Worm (Caenorhabditis elegans) whole organism, late embryonic: ENCODE results near the gene chtl-1.

Source experiments
- C38D4.7 ChIP-seq: fragments of 200-800 bp; sonication (Bioruptor generic); optimal IDR thresholded peaks from 2 replicates; lab custom pipeline; 2018; ENCODE audit warnings: mild to moderate bottlenecking, missing genetic modification characterization, moderate library complexity, missing compliant biosample characterization
- F13H6.1 ChIP-seq: sonication (generic microtip); optimal IDR thresholded peaks from 2 replicates; lab custom pipeline; 2016; ENCODE audit warnings: missing genetic modification characterization, missing compliant biosample characterization
- ahr-1 ChIP-seq: sonication (generic microtip); optimal IDR thresholded peaks from 2 replicates; lab custom pipeline; 2016; ENCODE audit warnings: missing genetic modification characterization, missing compliant biosample characterization
- ama-1 ChIP-seq: fragments of 150-350 bp; optimal IDR thresholded peaks from 2 replicates; lab custom pipeline; 2014
- ceh-18 ChIP-seq: sonication (generic microtip); optimal IDR thresholded peaks from 2 replicates; lab custom pipeline; 2016; ENCODE audit warnings: missing genetic modification characterization, missing compliant biosample characterization
- ceh-2 ChIP-seq: sonication (generic microtip); optimal IDR thresholded peaks from 2 replicates; lab custom pipeline; 2016; ENCODE audit warnings: missing genotype, missing genetic modification characterization, missing compliant biosample characterization
- ceh-34 ChIP-seq: sonication (generic microtip); optimal IDR thresholded peaks from 2 replicates; lab custom pipeline; 2016; ENCODE audit warnings: mild to moderate bottlenecking, missing genetic modification characterization, missing compliant biosample characterization
- ceh-45 ChIP-seq: fragments of 200-800 bp; sonication (Bioruptor generic); IDR thresholded peaks from 2 replicates; pipeline ENCODE4 v1.3.6; 2022; ENCODE audit warnings: missing genetic modification reagents, missing genetic modification characterization, missing compliant biosample characterization
- ceh-6 ChIP-seq: fragments of 200-800 bp; sonication (Bioruptor generic); optimal IDR thresholded peaks from 2 replicates; lab custom pipeline; 2018; ENCODE audit warnings: mild to moderate bottlenecking, missing genetic modification characterization, missing compliant biosample characterization
- elt-2 ChIP-seq: sonication (generic microtip); optimal IDR thresholded peaks from 2 replicates; lab custom pipeline; 2016; ENCODE audit warnings: missing genetic modification reagents, missing genetic modification characterization, missing compliant biosample characterization
- elt-4 ChIP-seq: sonication (generic microtip); optimal IDR thresholded peaks from 2 replicates; lab custom pipeline; 2016; ENCODE audit warnings: missing genetic modification characterization, missing compliant biosample characterization
- gmeb-2 ChIP-seq: sonication (generic microtip); optimal IDR thresholded peaks from 2 replicates; lab custom pipeline; 2016; ENCODE audit warnings: missing genetic modification characterization, inconsistent platforms, missing compliant biosample characterization
- hlh-13 ChIP-seq: fragments of 200-800 bp; sonication (Bioruptor generic); optimal IDR thresholded peaks from 2 replicates; lab custom pipeline; 2018; ENCODE audit warnings: mild to moderate bottlenecking, missing genetic modification characterization, missing compliant biosample characterization
- hlh-30 ChIP-seq: sonication (generic microtip); optimal IDR thresholded peaks from 2 replicates; lab custom pipeline; 2017; ENCODE audit warnings: antibody characterized with exemption, missing genetic modification characterization, missing compliant biosample characterization; ENCODE audit not compliant: insufficient read depth
- hlh-6 ChIP-seq: sonication (generic microtip); optimal IDR thresholded peaks from 2 replicates; lab custom pipeline; 2016; ENCODE audit warnings: missing genotype, missing genetic modification characterization, missing compliant biosample characterization
- hlh-8 ChIP-seq: sonication (generic microtip); optimal IDR thresholded peaks from 2 replicates; lab custom pipeline; 2016; ENCODE audit warnings: missing genotype, missing genetic modification characterization, missing compliant biosample characterization
- lim-6 ChIP-seq: sonication (generic microtip); optimal IDR thresholded peaks from 2 replicates; lab custom pipeline; 2016; ENCODE audit warnings: missing genetic modification characterization, missing compliant biosample characterization
- madf-2 ChIP-seq: sonication (generic microtip); optimal IDR thresholded peaks from 2 replicates; lab custom pipeline; 2017; ENCODE audit warnings: missing genetic modification characterization, missing compliant biosample characterization
- nhr-232 ChIP-seq: sonication (generic microtip); optimal IDR thresholded peaks from 2 replicates; lab custom pipeline; 2016; ENCODE audit warnings: missing genetic modification characterization, missing compliant biosample characterization
- npax-4 ChIP-seq: sonication (generic microtip); optimal IDR thresholded peaks from 2 replicates; lab custom pipeline; 2016; ENCODE audit warnings: missing genetic modification characterization, missing compliant biosample characterization
- pag-3 ChIP-seq: sonication (generic microtip); optimal IDR thresholded peaks from 2 replicates; lab custom pipeline; 2016; ENCODE audit warnings: missing compliant biosample characterization, missing genetic modification characterization, borderline replicate concordance
- pat-9 ChIP-seq: fragments of 200-800 bp; sonication (Bioruptor generic); optimal IDR thresholded peaks from 2 replicates; lab custom pipeline; 2018; ENCODE audit warnings: mild to moderate bottlenecking, missing genetic modification characterization, moderate library complexity, missing compliant biosample characterization
- pha-2 ChIP-seq: sonication (generic microtip); optimal IDR thresholded peaks from 2 replicates; lab custom pipeline; 2017; ENCODE audit warnings: mild to moderate bottlenecking, missing genetic modification characterization, missing compliant biosample characterization
- pha-4 ChIP-seq: fragments of 150-350 bp; optimal IDR thresholded peaks from 2 replicates; lab custom pipeline; 2018; ENCODE audit warnings: missing biosample characterization, missing genetic modification reagents, missing genetic modification characterization
- ref-2 ChIP-seq: sonication (generic microtip); optimal IDR thresholded peaks from 2 replicates; lab custom pipeline; 2016; ENCODE audit warnings: missing genetic modification characterization, missing compliant biosample characterization
- sdc-2 ChIP-seq: sonication (generic microtip); optimal IDR thresholded peaks from 2 replicates; lab custom pipeline; 2016; ENCODE audit warnings: missing genotype, missing genetic modification characterization, missing compliant biosample characterization
- syd-9 ChIP-seq: sonication (generic microtip); optimal IDR thresholded peaks from 2 replicates; lab custom pipeline; 2016; ENCODE audit warnings: mild to moderate bottlenecking, missing genetic modification characterization, moderate library complexity, missing compliant biosample characterization
- tbx-2 ChIP-seq: sonication (generic microtip); optimal IDR thresholded peaks from 2 replicates; lab custom pipeline; 2016; ENCODE audit warnings: missing genetic modification characterization, missing compliant biosample characterization
- unc-3 ChIP-seq, 2 experiments: fragments of 200-800 bp in 1 of 2; sonication (Bioruptor generic) in 1 of 2; sonication (generic microtip) in 1 of 2; conservative IDR thresholded peaks in 1 of 2; optimal IDR thresholded peaks in 1 of 2; 2 replicates each; pipeline versions ENCODE4 v1.3.6 to Lab custom; 2016 to 2022; ENCODE audit warnings: missing compliant biosample characterization in 2 of 2, missing genetic modification characterization in 2 of 2, missing genetic modification reagents in 1 of 2
- unc-55 ChIP-seq: sonication (generic microtip); optimal IDR thresholded peaks from 2 replicates; lab custom pipeline; 2017; ENCODE audit warnings: missing biosample characterization, missing genetic modification reagents, missing genetic modification characterization
- unc-86 ChIP-seq: sonication (generic microtip); optimal IDR thresholded peaks from 2 replicates; lab custom pipeline; 2016; ENCODE audit warnings: missing genetic modification characterization, missing compliant biosample characterization
- ztf-16 ChIP-seq: sonication (generic microtip); optimal IDR thresholded peaks from 2 replicates; lab custom pipeline; 2017; ENCODE audit warnings: missing genetic modification characterization, missing compliant biosample characterization

Gene chtl-1

DNA sequence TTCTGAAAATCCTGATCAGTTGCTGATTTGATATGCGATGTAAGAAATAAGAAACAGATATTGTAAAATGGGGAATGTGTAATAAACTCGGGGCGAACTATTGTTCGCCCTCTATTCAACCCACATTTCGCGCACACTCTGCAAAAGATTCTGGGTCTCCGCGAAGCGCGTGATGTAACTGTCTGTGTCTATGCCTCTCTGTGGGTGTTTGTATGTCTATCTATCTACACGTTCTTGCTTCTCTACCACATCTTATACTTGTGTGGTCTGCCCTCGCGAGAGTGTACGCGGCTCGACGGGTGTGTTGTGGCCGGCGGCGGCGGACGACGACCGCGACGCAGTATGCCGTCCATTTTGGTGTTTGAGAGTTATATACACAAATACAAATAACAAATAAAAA, 27.6 kb downstream of the chtl-1 start (continued):
- peak; percentile 60 for TF ChIP-seq unc-55 (GFP tag; lab: Kevin White, UChicago)
- no peak for TF ChIP-seq ahr-1 (tag; lab: Kevin White, UChicago)
- TF ChIP-seq elt-2 (tag; lab: Kevin White, UChicago): peak; percentile 71
- TF ChIP-seq, all 69 proteins: peak for 25

DNA sequence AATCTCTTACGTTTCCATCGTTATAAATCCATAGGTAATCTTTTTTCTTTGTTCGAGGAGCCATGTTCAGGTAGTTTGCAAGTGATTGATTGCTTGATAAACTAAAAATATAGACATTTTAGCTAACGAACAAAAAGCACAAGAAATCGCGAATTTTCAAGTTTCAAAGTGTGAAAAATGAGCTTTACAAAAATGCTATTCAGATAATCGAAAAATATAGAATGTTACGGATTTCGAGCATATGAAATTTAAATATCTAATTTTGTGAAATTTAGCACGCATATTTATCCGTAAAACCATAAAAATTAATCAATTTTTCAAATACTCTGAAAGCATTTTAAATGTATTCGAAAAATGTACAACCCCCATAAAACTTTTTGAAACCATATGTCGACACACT, 28.8 kb downstream of the chtl-1 start, which contains the start of gene C26B9.6:
Gene C26B9.6 (minus strand): TSS at position 101 of the 400 bp plus-strand sequence.
- no peak for TF ChIP-seq hlh-6
- no peak for TF ChIP-seq ceh-34 (tag; lab: Kevin White, UChicago)
- TF ChIP-seq tbx-2 (tag; lab: Kevin White, UChicago): no peak
- TF ChIP-seq sdc-2 (tag; lab: Kevin White, UChicago): no peak
- TF ChIP-seq ceh-2 (tag; lab: Kevin White, UChicago): no peak
- no peak for TF ChIP-seq madf-2 (tag; lab: Kevin White, UChicago)
- TF ChIP-seq lim-6: no peak
- no peak for TF ChIP-seq unc-3 (GFP tag; conservative IDR thresholded peaks at IDR 0.05; lab: Robert Waterston, UW)
- no peak for TF ChIP-seq unc-3 (tag; optimal IDR thresholded peaks at IDR 0.05; lab: Kevin White, UChicago)
- no peak for TF ChIP-seq gmeb-2 (tag; lab: Kevin White, UChicago)
- no peak for TF ChIP-seq nhr-232
- TF ChIP-seq npax-4 (tag; lab: Kevin White, UChicago): no peak
- TF ChIP-seq ztf-16 (tag; lab: Kevin White, UChicago): no peak
- TF ChIP-seq hlh-30 (tag; lab: Kevin White, UChicago): no peak
- no peak for TF ChIP-seq ceh-45 (GFP tag; lab: Robert Waterston, UW)
- no peak for TF ChIP-seq pat-9 (tag; lab: Kevin White, UChicago)
- TF ChIP-seq ceh-18 (tag; lab: Kevin White, UChicago): no peak
- no peak for TF ChIP-seq unc-55 (GFP tag; lab: Kevin White, UChicago)
- no peak for TF ChIP-seq hlh-13 (GFP tag; lab: Kevin White, UChicago)

DNA sequence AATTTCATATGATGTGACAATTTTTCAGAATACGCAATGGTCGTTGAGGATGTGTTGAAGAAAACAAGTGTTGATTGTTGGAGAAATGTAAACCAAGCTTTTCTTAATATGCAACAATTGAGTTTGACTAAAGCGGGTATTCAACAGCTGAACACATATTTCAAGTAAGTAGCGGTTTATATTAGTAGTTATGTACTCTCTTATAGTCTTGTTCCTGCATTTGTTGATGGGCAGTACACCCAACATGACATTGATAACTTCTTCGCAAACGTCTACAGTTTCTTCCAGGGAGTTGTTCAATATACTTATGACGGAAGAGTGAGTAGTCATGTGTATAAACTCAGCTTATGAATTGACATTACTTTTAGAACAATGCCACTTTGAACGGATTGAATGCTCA, 33.4 kb downstream of the chtl-1 start:
- TF ChIP-seq lim-6: no peak
- TF ChIP-seq gmeb-2 (tag; lab: Kevin White, UChicago): no peak
- no peak for TF ChIP-seq elt-4 (tag; lab: Kevin White, UChicago)
- TF ChIP-seq pat-9 (tag; lab: Kevin White, UChicago): no peak
- no peak for TF ChIP-seq syd-9 (tag; lab: Kevin White, UChicago)
- TF ChIP-seq tbx-2 (tag; lab: Kevin White, UChicago): no peak
- no peak for TF ChIP-seq elt-2 (tag; lab: Kevin White, UChicago)
- no peak for TF ChIP-seq ceh-6
- no peak for TF ChIP-seq sdc-2 (tag; lab: Kevin White, UChicago)

DNA sequence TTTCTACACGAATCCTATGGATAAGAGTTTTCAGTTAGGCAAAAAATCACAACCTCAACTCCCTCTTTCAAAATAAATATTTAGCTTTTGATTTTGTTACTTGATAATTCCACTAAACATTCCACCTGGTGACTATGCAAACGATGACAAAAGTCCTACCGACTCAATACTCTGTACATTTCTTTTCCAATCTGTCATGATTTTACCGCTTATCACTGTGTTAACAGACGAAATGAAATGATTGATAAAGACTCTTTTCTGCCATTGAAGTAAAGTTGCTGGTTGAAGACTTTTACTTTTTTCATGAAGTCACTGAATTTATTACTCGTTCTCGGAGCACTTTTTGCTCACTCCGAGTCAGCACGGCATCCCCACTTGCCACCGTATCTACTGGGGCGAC, 34.9 kb downstream of the chtl-1 start, which contains the start of gene C26B9.5:
Gene C26B9.5 (plus strand): TSS at position 244 of the 400 bp plus-strand sequence.
- no peak for TF ChIP-seq ceh-6
- TF ChIP-seq ref-2 (tag; lab: Kevin White, UChicago): no peak
- TF ChIP-seq F13H6.1 (tag; lab: Kevin White, UChicago): no peak
- TF ChIP-seq pha-4 (tag; lab: Kevin White, UChicago): no peak
- no peak for TF ChIP-seq gmeb-2 (tag; lab: Kevin White, UChicago)
- no peak for TF ChIP-seq ama-1 (lab: Kevin White, UChicago)
- no peak for TF ChIP-seq pat-9 (tag; lab: Kevin White, UChicago)
- no peak for TF ChIP-seq C38D4.7
- TF ChIP-seq unc-86 (tag; lab: Kevin White, UChicago): no peak
- no peak for TF ChIP-seq hlh-30 (tag; lab: Kevin White, UChicago)
- TF ChIP-seq pha-2 (tag; lab: Kevin White, UChicago): no peak
- no peak for TF ChIP-seq ceh-18 (tag; lab: Kevin White, UChicago)

DNA sequence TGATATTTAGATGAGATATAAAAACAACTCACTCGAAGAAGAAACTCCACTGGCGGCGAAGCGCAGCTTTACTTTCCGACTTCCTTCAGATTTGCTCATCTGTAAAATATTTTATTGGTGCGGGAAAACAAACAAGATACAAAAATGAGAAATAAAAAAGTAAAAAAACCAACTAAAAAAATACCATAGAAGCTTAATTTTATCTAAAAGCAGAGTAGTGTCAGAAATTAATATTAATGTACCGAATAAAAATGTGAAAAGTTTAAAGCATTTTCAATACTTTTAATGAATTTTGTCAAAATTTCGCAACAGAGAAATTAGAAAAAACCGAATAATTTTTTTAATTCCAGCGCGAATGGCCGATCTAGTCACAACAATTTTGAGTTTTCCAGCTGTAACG, 40.8 kb downstream of the chtl-1 start, which contains the start of gene sto-2:
Gene sto-2 (minus strand): TSS at position 101 of the 400 bp plus-strand sequence.
- TF ChIP-seq pag-3 (tag; lab: Kevin White, UChicago) (no peak), pha-4 (tag; lab: Kevin White, UChicago) (no peak), ztf-16 (tag; lab: Kevin White, UChicago) (no peak), hlh-8 (tag; lab: Kevin White, UChicago) (no peak)
